Worm (Caenorhabditis elegans) whole organism, mixed stage, embryonic: Measurements from ENCODE around the gene smu-2.
"Not testable (repeated sequence)": the region's sequence is repeated elsewhere in the genome, so short reads cannot be mapped to it uniquely, and the experiment has no call there.

ENCODE experiments used
- M03D4.4 ChIP-seq: sonication (generic microtip); optimal IDR thresholded peaks from 2 replicates; lab custom pipeline; 2017; ENCODE audit warnings: mild to moderate bottlenecking, missing genetic modification characterization, missing compliant biosample characterization
- bed-3 ChIP-seq: fragments of 200-800 bp; sonication (Bioruptor generic); optimal IDR thresholded peaks from 3 replicates; lab custom pipeline; 2018; ENCODE audit warnings: mild to moderate bottlenecking, missing genetic modification characterization, moderate library complexity, missing compliant biosample characterization
- blmp-1 ChIP-seq: fragments of 150-350 bp; optimal IDR thresholded peaks from 2 replicates; lab custom pipeline; 2014; ENCODE audit warnings: missing biosample characterization, missing genetic modification characterization
- ceh-39 ChIP-seq: fragments of 150-350 bp; optimal IDR thresholded peaks from 2 replicates; lab custom pipeline; 2014; ENCODE audit warnings: missing biosample characterization, missing genetic modification characterization
- ceh-43 ChIP-seq: fragments of 200-800 bp; sonication (Bioruptor generic); optimal IDR thresholded peaks from 2 replicates; lab custom pipeline; 2018; ENCODE audit warnings: mild to moderate bottlenecking, missing genetic modification characterization, moderate library complexity, missing compliant biosample characterization
- ceh-83 ChIP-seq: fragments of 200-800 bp; sonication (Bioruptor generic); optimal IDR thresholded peaks from 2 replicates; lab custom pipeline; 2018; ENCODE audit warnings: mild to moderate bottlenecking, missing genetic modification characterization, missing compliant biosample characterization
- ces-1 ChIP-seq: fragments of 150-350 bp; optimal IDR thresholded peaks from 2 replicates; lab custom pipeline; 2014; ENCODE audit warnings: missing biosample characterization, missing genetic modification reagents, missing genetic modification characterization
- cnd-1 ChIP-seq: fragments of 200-800 bp; sonication (Bioruptor generic); optimal IDR thresholded peaks from 2 replicates; lab custom pipeline; 2018; ENCODE audit warnings: mild to moderate bottlenecking, missing genetic modification characterization, missing compliant biosample characterization
- drap-1 ChIP-seq: fragments of 200-800 bp; sonication (Bioruptor generic); optimal IDR thresholded peaks from 3 replicates; lab custom pipeline; 2018; ENCODE audit warnings: mild to moderate bottlenecking, missing genetic modification characterization, missing compliant biosample characterization
- elt-1 ChIP-seq: sonication (generic microtip); optimal IDR thresholded peaks from 2 replicates; lab custom pipeline; 2017; ENCODE audit warnings: missing genetic modification characterization, mild to moderate bottlenecking, missing compliant biosample characterization, antibody characterized with exemption, moderate library complexity, borderline replicate concordance; ENCODE audit not compliant: insufficient read depth
- elt-3 ChIP-seq: fragments of 150-350 bp; optimal IDR thresholded peaks from 2 replicates; lab custom pipeline; 2014; ENCODE audit warnings: missing biosample characterization, missing genetic modification characterization
- flh-1 ChIP-seq: fragments of 200-800 bp; sonication (Bioruptor generic); optimal IDR thresholded peaks from 2 replicates; lab custom pipeline; 2018; ENCODE audit warnings: mild to moderate bottlenecking, missing genetic modification characterization, moderate library complexity, missing compliant biosample characterization
- ham-2 ChIP-seq: fragments of 200-800 bp; sonication (Bioruptor generic); optimal IDR thresholded peaks from 2 replicates; lab custom pipeline; 2018; ENCODE audit warnings: mild to moderate bottlenecking, missing genetic modification characterization, missing compliant biosample characterization
- hlh-1 ChIP-seq: fragments of 150-350 bp; optimal IDR thresholded peaks from 2 replicates; lab custom pipeline; 2014; ENCODE audit warnings: missing biosample characterization, missing genetic modification reagents, missing genetic modification characterization
- lin-13 ChIP-seq: fragments of 150-350 bp; optimal IDR thresholded peaks from 2 replicates; lab custom pipeline; 2014; ENCODE audit warnings: missing biosample characterization, missing genetic modification characterization
- lin-32 ChIP-seq: fragments of 200-800 bp; sonication (Bioruptor generic); optimal IDR thresholded peaks from 2 replicates; lab custom pipeline; 2018; ENCODE audit warnings: mild to moderate bottlenecking, missing genetic modification characterization, missing compliant biosample characterization
- lsy-2 ChIP-seq: fragments of 150-350 bp; optimal IDR thresholded peaks from 2 replicates; lab custom pipeline; 2014; ENCODE audit warnings: missing biosample characterization, missing genetic modification characterization
- mab-5 ChIP-seq: fragments of 150-350 bp; optimal IDR thresholded peaks from 2 replicates; lab custom pipeline; 2014; ENCODE audit warnings: missing biosample characterization, missing genetic modification characterization
- mep-1 ChIP-seq: fragments of 150-350 bp; optimal IDR thresholded peaks from 2 replicates; lab custom pipeline; 2017; ENCODE audit warnings: missing biosample characterization, missing genetic modification reagents, missing genetic modification characterization, inconsistent platforms
- mls-2 ChIP-seq: sonication (generic microtip); optimal IDR thresholded peaks from 2 replicates; lab custom pipeline; 2016; ENCODE audit warnings: mild to moderate bottlenecking, missing genetic modification characterization, moderate library complexity, missing compliant biosample characterization
- nhr-12 ChIP-seq: fragments of 150-350 bp; optimal IDR thresholded peaks from 2 replicates; lab custom pipeline; 2014; ENCODE audit warnings: missing biosample characterization, missing genetic modification characterization
- nhr-2 ChIP-seq: fragments of 150-350 bp; optimal IDR thresholded peaks from 2 replicates; lab custom pipeline; 2014; ENCODE audit warnings: missing biosample characterization, missing genetic modification characterization
- nhr-237 ChIP-seq: fragments of 150-350 bp; optimal IDR thresholded peaks from 2 replicates; lab custom pipeline; 2014; ENCODE audit warnings: missing biosample characterization, missing genetic modification characterization
- nhr-28 ChIP-seq: fragments of 150-350 bp; optimal IDR thresholded peaks from 2 replicates; lab custom pipeline; 2014; ENCODE audit warnings: missing biosample characterization, missing genetic modification characterization
- nhr-76 ChIP-seq: sonication (generic microtip); optimal IDR thresholded peaks from 2 replicates; lab custom pipeline; 2017; ENCODE audit warnings: missing biosample characterization, missing genetic modification characterization
- pha-4 ChIP-seq: fragments of 150-350 bp; optimal IDR thresholded peaks from 2 replicates; lab custom pipeline; 2018; ENCODE audit warnings: missing biosample characterization, missing genetic modification reagents, missing genetic modification characterization
- sem-2 ChIP-seq: fragments of 200-800 bp; sonication (Bioruptor generic); optimal IDR thresholded peaks from 2 replicates; lab custom pipeline; 2018; ENCODE audit warnings: mild to moderate bottlenecking, missing genetic modification characterization, missing compliant biosample characterization
- snpc-4 ChIP-seq: fragments of 150-350 bp; optimal IDR thresholded peaks from 2 replicates; lab custom pipeline; 2014; ENCODE audit warnings: missing biosample characterization, missing genetic modification characterization
- sptf-1 ChIP-seq: sonication (generic microtip); optimal IDR thresholded peaks from 2 replicates; lab custom pipeline; 2017; ENCODE audit warnings: mild to moderate bottlenecking, missing genetic modification characterization, moderate library complexity, missing compliant biosample characterization
- tbx-8 ChIP-seq: fragments of 200-800 bp; sonication (Bioruptor generic); optimal IDR thresholded peaks from 2 replicates; lab custom pipeline; 2018; ENCODE audit warnings: mild to moderate bottlenecking, missing genetic modification characterization, moderate library complexity, missing compliant biosample characterization
- unc-120 ChIP-seq: sonication (generic microtip); optimal IDR thresholded peaks from 2 replicates; lab custom pipeline; 2017; ENCODE audit warnings: missing genetic modification characterization, missing compliant biosample characterization; ENCODE audit not compliant: poor library complexity, severe bottlenecking
- unc-39 ChIP-seq: fragments of 150-350 bp; optimal IDR thresholded peaks from 2 replicates; lab custom pipeline; 2014; ENCODE audit warnings: missing biosample characterization, missing genetic modification characterization
- unc-62 ChIP-seq: fragments of 150-350 bp; optimal IDR thresholded peaks from 2 replicates; lab custom pipeline; 2014; ENCODE audit warnings: missing biosample characterization, missing genetic modification reagents, missing genetic modification characterization
- zip-8 ChIP-seq: fragments of 150-350 bp; optimal IDR thresholded peaks from 2 replicates; lab custom pipeline; 2014; ENCODE audit warnings: missing biosample characterization, missing genetic modification characterization
- ztf-11 ChIP-seq: fragments of 150-350 bp; optimal IDR thresholded peaks from 2 replicates; lab custom pipeline; 2014; ENCODE audit warnings: missing biosample characterization, missing genetic modification characterization

The smu-2 gene

DNA sequence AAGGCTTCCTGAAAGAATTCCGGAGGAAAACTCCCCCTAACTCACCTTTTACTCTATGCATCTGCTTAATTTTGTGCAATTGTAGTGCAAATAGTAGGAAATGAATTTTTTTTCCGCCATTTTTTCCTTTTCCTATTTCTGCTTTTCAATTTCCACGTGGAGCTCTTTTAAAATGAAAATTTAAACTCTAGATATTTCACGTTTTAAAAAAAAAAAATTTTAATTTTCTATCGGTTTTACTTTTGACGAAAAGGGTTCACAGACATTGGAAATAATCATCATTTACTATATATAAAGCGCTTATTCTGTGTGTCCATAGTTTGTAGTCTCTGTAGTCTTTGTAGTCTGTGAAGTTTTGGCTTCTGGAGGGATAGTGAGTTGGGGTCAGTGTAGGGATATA, 624 bp upstream of the smu-2 start, which contains the start of gene Y49F6B.8:
TSS of gene Y49F6B.8 (minus strand) at position 101 of the 400 bp plus-strand sequence.
- no peak for TF ChIP-seq elt-3 (tag; lab: Kevin White, UChicago)
- TF ChIP-seq ceh-43 (GFP tag; lab: Kevin White, UChicago) = no peak
- TF ChIP-seq mls-2 = no peak
- TF ChIP-seq bed-3 (GFP tag; lab: Kevin White, UChicago) = no peak

DNA sequence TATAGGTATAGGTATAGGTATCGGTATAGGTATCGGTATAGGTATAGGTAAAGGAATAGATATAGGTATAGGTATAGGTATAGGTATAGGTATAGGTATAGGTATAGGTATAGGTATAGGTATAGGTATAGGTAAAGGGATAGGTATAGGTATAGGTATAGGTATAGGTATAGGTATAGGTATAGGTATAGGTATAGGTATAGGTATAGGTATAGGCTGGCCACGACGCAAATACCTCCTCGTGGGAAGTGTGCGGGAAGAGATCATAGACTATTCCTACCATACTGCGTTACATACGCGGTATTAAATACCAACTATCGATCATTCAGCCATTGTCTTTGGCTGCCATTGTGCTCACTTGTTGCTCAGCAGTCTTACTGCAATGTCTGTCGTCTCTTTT, 8.6 kb downstream of the smu-2 start, which contains the start of gene fbxb-112:
TSS of gene fbxb-112 (plus strand) at position 301 of the 400 bp plus-strand sequence.
- TF ChIP-seq blmp-1 (tag; lab: Kevin White, UChicago); flh-1 (GFP tag; lab: Kevin White, UChicago); unc-120 (tag; lab: Kevin White, UChicago): not testable (repeated sequence)

DNA sequence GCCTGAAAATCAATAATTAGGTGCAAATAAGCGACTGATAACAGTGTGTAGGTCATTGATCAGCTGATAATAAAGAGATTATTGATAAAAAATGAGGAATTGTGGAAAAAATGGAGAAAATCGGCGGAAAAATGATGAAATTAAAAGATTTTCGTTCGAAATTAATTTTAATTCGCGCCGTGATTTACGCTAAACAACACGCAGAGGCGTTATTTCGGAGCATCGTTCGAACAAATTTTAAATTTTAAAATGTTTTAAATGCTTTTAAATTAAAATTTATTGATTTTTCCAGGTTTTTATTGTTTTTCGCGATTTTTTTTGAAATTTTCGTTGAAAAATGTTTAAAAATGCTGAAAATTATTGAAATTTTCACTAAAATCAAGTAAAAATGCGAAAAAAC, 17.2 kb downstream of the smu-2 start, which contains the start of gene Y49F6B.9:
TSS of gene Y49F6B.9 (minus strand) at position 2 of the 400 bp plus-strand sequence.
- TF ChIP-seq lin-32 (no peak), nhr-28 (tag; lab: Kevin White, UChicago) (no peak), unc-120 (tag; lab: Kevin White, UChicago) (no peak), drap-1 (no peak)

DNA sequence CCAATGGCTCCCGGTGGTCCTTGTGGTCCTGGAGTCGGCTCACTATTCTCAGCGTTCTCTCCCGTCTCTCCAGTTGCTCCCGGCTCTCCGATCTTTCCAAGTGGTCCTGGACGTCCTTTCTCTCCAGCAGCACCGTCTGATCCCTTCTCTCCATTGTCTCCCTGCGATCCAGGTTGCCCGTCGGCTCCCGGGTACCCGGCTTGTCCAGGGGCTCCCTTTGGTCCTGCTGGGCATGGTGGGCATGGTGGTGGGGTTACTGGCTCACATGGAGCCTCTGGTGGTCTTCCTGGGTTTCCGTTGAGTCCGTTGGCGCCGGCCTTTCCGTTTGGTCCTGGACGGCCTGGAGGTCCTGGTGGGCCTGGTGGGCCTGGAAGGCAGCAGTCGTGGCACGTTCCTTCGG, 18.2 kb downstream of the smu-2 start:
- TF ChIP-seq ham-2 (GFP tag; lab: Kevin White, UChicago) (no peak), hlh-1 (no peak)

DNA sequence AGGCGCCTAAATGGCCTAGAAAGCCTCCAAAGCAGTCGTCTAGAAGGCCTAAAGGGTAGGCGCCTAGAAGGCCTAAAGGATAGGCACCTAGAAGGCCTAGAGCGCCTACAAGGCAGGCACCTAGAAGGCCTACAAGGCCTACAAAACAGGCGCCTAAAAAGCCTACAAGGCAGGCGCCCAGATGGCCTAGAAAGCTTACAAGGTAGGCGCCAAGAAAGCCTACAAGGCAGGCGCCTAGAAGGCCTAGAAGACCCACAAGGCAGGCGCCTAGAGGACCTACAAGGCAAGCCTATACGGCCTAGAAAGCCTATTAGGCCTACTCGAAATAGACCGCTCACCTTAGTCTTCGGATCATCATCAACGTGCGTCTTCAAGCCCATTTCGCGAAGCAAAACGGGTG, 19.8 kb downstream of the smu-2 start:
- TF ChIP-seq mep-1 (no peak), nhr-12 (tag; lab: Kevin White, UChicago) (no peak), lin-32 (no peak), sem-2 (GFP tag; lab: Kevin White, UChicago) (no peak), tbx-8 (GFP tag; lab: Kevin White, UChicago) (no peak), lsy-2 (tag; lab: Kevin White, UChicago) (no peak), elt-1 (tag; lab: Kevin White, UChicago) (no peak), snpc-4 (tag; lab: Kevin White, UChicago) (no peak), nhr-237 (tag; lab: Kevin White, UChicago) (no peak), ceh-43 (GFP tag; lab: Kevin White, UChicago) (no peak), nhr-76 (no peak), lin-13 (tag; lab: Kevin White, UChicago) (no peak), blmp-1 (tag; lab: Kevin White, UChicago) (no peak), nhr-2 (no peak), pha-4 (tag; lab: Kevin White, UChicago) (no peak), flh-1 (GFP tag; lab: Kevin White, UChicago) (no peak), ham-2 (GFP tag; lab: Kevin White, UChicago) (no peak), bed-3 (GFP tag; lab: Kevin White, UChicago) (no peak), cnd-1 (tag; lab: Kevin White, UChicago) (no peak), unc-120 (tag; lab: Kevin White, UChicago) (no peak)

DNA sequence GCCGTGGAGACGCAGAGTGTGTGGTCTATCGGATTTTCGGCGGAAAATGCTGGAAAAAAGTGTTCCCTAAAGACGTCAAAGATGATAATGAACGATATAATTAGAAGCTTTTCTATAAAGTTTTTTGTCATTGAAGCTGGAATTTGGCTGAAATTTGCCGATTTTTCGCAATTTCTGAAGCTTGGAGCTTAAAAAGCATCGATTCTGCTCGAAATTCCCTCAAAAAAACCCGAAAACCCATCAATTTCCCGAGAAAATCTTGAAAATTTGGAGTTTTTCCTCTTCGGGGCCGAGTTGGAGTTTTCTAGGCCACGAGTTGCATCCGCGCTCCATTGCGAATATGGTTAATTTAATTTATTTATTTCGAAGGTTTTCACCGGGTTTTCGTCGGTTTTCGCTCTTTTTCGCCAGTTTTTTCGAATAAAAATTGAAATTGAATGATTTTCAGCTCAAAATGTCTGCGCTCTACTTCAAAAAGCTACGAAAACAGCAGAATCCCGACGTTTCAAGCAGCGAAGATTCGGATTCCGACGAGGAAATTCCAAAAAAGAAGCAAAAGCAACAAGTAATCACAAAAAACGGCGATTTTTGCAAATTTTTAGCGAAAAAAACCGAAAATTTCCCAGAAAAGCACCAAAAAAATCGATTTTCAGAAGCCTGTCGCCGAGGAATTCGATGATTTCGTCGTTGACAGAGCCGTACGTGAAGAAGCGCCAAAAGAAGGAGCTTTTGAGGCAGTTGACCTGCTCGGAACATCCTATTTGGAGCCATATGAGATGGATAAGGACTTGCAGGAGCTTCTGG, 20.5 kb downstream of the smu-2 start, which contains the start of the genes col-71 and Y49F6B.2:
TSS of gene col-71 (minus strand) at position 51 of the 804 bp plus-strand sequence.
TSS of gene Y49F6B.2 (plus strand) at position 449 of the 804 bp plus-strand sequence.
- TF ChIP-seq lin-13 (tag; lab: Kevin White, UChicago) (peak; percentile 73), ceh-39 (tag; lab: Kevin White, UChicago) (peak; percentile 5), ceh-83 (GFP tag; lab: Kevin White, UChicago) (no peak), ces-1 (peak; percentile 99), nhr-76 (no peak), mep-1 (peak; percentile 58), sem-2 (GFP tag; lab: Kevin White, UChicago) (no peak), pha-4 (tag; lab: Kevin White, UChicago) (peak; percentile 46), sptf-1 (tag; lab: Kevin White, UChicago) (peak; percentile 68), nhr-237 (tag; lab: Kevin White, UChicago) (peak; percentile 46), bed-3 (GFP tag; lab: Kevin White, UChicago) (peak; percentile 9), elt-1 (tag; lab: Kevin White, UChicago) (no peak), zip-8 (tag; lab: Kevin White, UChicago) (no peak), mls-2 (peak; percentile 53), nhr-12 (tag; lab: Kevin White, UChicago) (no peak), lsy-2 (tag; lab: Kevin White, UChicago) (peak; percentile 51), elt-3 (tag; lab: Kevin White, UChicago) (no peak), drap-1 (no peak), unc-62 (no peak), ceh-43 (GFP tag; lab: Kevin White, UChicago) (peak; percentile 5), ztf-11 (tag; lab: Kevin White, UChicago) (no peak), unc-39 (tag; lab: Kevin White, UChicago) (no peak), mab-5 (tag; lab: Kevin White, UChicago) (peak; percentile 65), unc-120 (tag; lab: Kevin White, UChicago) (peak; percentile 25), nhr-28 (tag; lab: Kevin White, UChicago) (no peak), cnd-1 (tag; lab: Kevin White, UChicago) (peak; percentile 48), tbx-8 (GFP tag; lab: Kevin White, UChicago) (peak; percentile 21), M03D4.4 (tag; lab: Kevin White, UChicago) (no peak)
